Worm (Caenorhabditis elegans): ENCODE data around the gene T22B3.3.

T22B3.3 gene

DNA sequence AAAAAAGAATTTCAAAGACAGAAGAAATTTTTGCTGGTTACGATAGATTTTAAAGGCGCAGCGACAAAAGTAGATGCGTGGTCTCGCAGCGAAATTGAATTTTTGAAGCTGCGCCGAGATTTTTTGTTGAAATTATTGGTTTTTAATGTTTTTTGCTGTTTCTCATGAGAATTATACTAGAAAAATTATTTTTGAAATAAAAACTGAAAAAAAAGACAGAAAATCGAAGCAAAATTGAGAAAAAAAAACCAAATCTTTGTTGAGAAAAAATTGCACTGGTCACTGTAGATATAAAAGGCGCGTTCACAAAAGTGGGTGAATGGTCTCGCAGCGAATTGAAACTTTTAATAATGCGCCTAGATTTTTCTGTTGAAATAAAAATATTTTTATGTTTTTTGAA, 8.0 kb downstream of the T22B3.3 start:
- no peak for TF ChIP-seq nfya-1 (tag; optimal IDR thresholded peaks at IDR 0.05; ENCODE audit: insufficient read depth)
- TF ChIP-seq nhr-11 (tag; optimal IDR thresholded peaks at IDR 0.05), result no peak
- TF ChIP-seq nhr-23 (tag; optimal IDR thresholded peaks at IDR 0.05), result peak; percentile 6

ce11 chrIV:11694143-11694542, 9.4 kb downstream of the T22B3.3 start, which contains the start of gene ZK792.7:
Gene ZK792.7, plus strand, starts transcription at chrIV:11694443.
- TF ChIP-seq ama-1 (optimal IDR thresholded peaks at IDR 0.05) (no peak), hmg-11 (tag; optimal IDR thresholded peaks at IDR 0.05) (no peak), ztf-4 (tag; optimal IDR thresholded peaks at IDR 0.05) (no peak), ZK546.5 (tag; optimal IDR thresholded peaks at IDR 0.05) (no peak), aly-2 (tag; optimal IDR thresholded peaks at IDR 0.05) (no peak), pqm-1 (tag; optimal IDR thresholded peaks at IDR 0.05) (no peak), egl-5 (tag; optimal IDR thresholded peaks at IDR 0.05) (no peak), ztf-11 (tag; optimal IDR thresholded peaks at IDR 0.05) (no peak), fkh-2 (tag; optimal IDR thresholded peaks at IDR 0.05) (no peak), nhr-76 (tag; optimal IDR thresholded peaks at IDR 0.05) (no peak)

ce11 chrIV:11693493-11693892, 10.1 kb downstream of the T22B3.3 start, which contains the start of gene ZK792.12:
Gene ZK792.12, plus strand, starts transcription at chrIV:11693793.
- TF ChIP-seq nhr-11 (tag; optimal IDR thresholded peaks at IDR 0.05) (no peak), nhr-237 (tag; optimal IDR thresholded peaks at IDR 0.05) (no peak), nhr-77 (tag; optimal IDR thresholded peaks at IDR 0.05) (no peak), elt-2 (tag; optimal IDR thresholded peaks at IDR 0.05) (no peak), lin-39 (tag; optimal IDR thresholded peaks at IDR 0.05) (no peak), ZK546.5 (tag; optimal IDR thresholded peaks at IDR 0.05) (no peak), R02D3.7 (tag; optimal IDR thresholded peaks at IDR 0.05) (no peak), ceh-28 (tag; optimal IDR thresholded peaks at IDR 0.05) (no peak), nhr-12 (tag; optimal IDR thresholded peaks at IDR 0.05) (no peak), elt-3 (tag; optimal IDR thresholded peaks at IDR 0.05) (no peak), ceh-9 (tag; optimal IDR thresholded peaks at IDR 0.05) (no peak), fkh-10 (GFP tag; optimal IDR thresholded peaks at IDR 0.05) (no peak), fkh-2 (tag; optimal IDR thresholded peaks at IDR 0.05) (no peak), mml-1 (tag; optimal IDR thresholded peaks at IDR 0.05) (no peak), ceh-16 (tag; optimal IDR thresholded peaks at IDR 0.05) (no peak), ztf-11 (tag; optimal IDR thresholded peaks at IDR 0.05) (no peak), ama-1 (optimal IDR thresholded peaks at IDR 0.05) (no peak), unc-62 (GFP tag; optimal IDR thresholded peaks at IDR 0.05) (no peak), lsy-12 (tag; optimal IDR thresholded peaks at IDR 0.05) (no peak), tbx-2 (tag; optimal IDR thresholded peaks at IDR 0.05) (no peak)

ce11 chrIV:11692071-11692673, 11.4 kb downstream of the T22B3.3 start:
- TF ChIP-seq aly-2 (tag; optimal IDR thresholded peaks at IDR 0.05) (no peak), lsy-12 (tag; optimal IDR thresholded peaks at IDR 0.05) (peak; percentile 51), fkh-10 (GFP tag; optimal IDR thresholded peaks at IDR 0.05) (peak; percentile 41), skn-1 (tag; optimal IDR thresholded peaks at IDR 0.05) (peak; percentile 47), elt-2 (tag; optimal IDR thresholded peaks at IDR 0.05) (peak; percentile 96), nhr-237 (tag; optimal IDR thresholded peaks at IDR 0.05) (no peak), ceh-28 (tag; optimal IDR thresholded peaks at IDR 0.05) (peak; percentile 51), lin-15B (tag; optimal IDR thresholded peaks at IDR 0.05) (peak; percentile 62), tbx-2 (tag; optimal IDR thresholded peaks at IDR 0.05) (peak; percentile 38), nhr-77 (tag; optimal IDR thresholded peaks at IDR 0.05) (no peak), sea-2 (GFP tag; optimal IDR thresholded peaks at IDR 0.05) (no peak), daf-12 (tag; optimal IDR thresholded peaks at IDR 0.05) (no peak), nfya-1 (tag; optimal IDR thresholded peaks at IDR 0.05; ENCODE audit: insufficient read depth) (peak; percentile 84), R02D3.7 (tag; optimal IDR thresholded peaks at IDR 0.05) (no peak), elt-3 (tag; optimal IDR thresholded peaks at IDR 0.05) (peak in 2 of 3 experiments; percentile 51 to 61), ceh-16 (tag; optimal IDR thresholded peaks at IDR 0.05) (no peak), ztf-11 (tag; optimal IDR thresholded peaks at IDR 0.05) (no peak), pqm-1 (tag; optimal IDR thresholded peaks at IDR 0.05) (peak; percentile 88), unc-62 (GFP tag; optimal IDR thresholded peaks at IDR 0.05) (peak; percentile 33), snpc-4 (tag; optimal IDR thresholded peaks at IDR 0.05) (peak; percentile 60), eor-1 (tag; optimal IDR thresholded peaks at IDR 0.05) (no peak), ceh-82 (tag; optimal IDR thresholded peaks at IDR 0.05) (peak; percentile 7), mdl-1 (tag; optimal IDR thresholded peaks at IDR 0.05) (no peak), fkh-2 (tag; optimal IDR thresholded peaks at IDR 0.05) (no peak), ZK546.5 (tag; optimal IDR thresholded peaks at IDR 0.05) (no peak), nhr-28 (tag; optimal IDR thresholded peaks at IDR 0.05) (no peak), jun-1 (tag; optimal IDR thresholded peaks at IDR 0.05) (peak; percentile 78), nhr-43 (tag; optimal IDR thresholded peaks at IDR 0.05; ENCODE audit: poor library complexity, severe bottlenecking) (no peak), elt-1 (tag; optimal IDR thresholded peaks at IDR 0.05) (peak; percentile 22), zag-1 (tag; optimal IDR thresholded peaks at IDR 0.05) (no peak), fos-1 (tag; optimal IDR thresholded peaks at IDR 0.05) (peak; percentile 1), egl-27 (tag; optimal IDR thresholded peaks at IDR 0.05) (peak; percentile 26), nhr-76 (tag; optimal IDR thresholded peaks at IDR 0.05) (no peak), mml-1 (tag; optimal IDR thresholded peaks at IDR 0.05) (no peak), unc-39 (tag; optimal IDR thresholded peaks at IDR 0.05) (peak; percentile 24), ceh-9 (tag; optimal IDR thresholded peaks at IDR 0.05) (no peak), hmg-11 (tag; optimal IDR thresholded peaks at IDR 0.05) (peak; percentile 64)

All from whole organism, L3 larva.